Fruit fly (Drosophila melanogaster) whole organism, wandering third instar larva: ENCODE results near the gene smal.

Source experiments
- Hr83 ChIP-seq: fragments of 200-300 bp; sonication (Bioruptor generic); optimal IDR thresholded peaks from 2 replicates; lab custom pipeline; 2016; ENCODE audit warnings: missing biosample characterization, mild to moderate bottlenecking, missing genetic modification characterization, moderate library complexity; ENCODE audit not compliant: poor library complexity, severe bottlenecking
- pan ChIP-seq: fragments of >200 bp; optimal IDR thresholded peaks from 2 replicates; lab custom pipeline; 2017

dm6 chr2L:6176408-6176807, 2.5 kb upstream of the smal start:
- no peak for TF ChIP-seq Hr83 (GFP tag; lab: Kevin White, UChicago)
- no peak for TF ChIP-seq pan (lab: Kevin White, UChicago)
